Worm (Caenorhabditis elegans) whole organism, L3 larva: Measurements from ENCODE around the gene M110.10.

Source experiments
- R02D3.7 ChIP-seq: fragments of 150-350 bp; optimal IDR thresholded peaks from 2 replicates; lab custom pipeline; 2014; ENCODE audit warnings: missing biosample characterization, missing genetic modification characterization
- ZK546.5 ChIP-seq: sonication (generic microtip); optimal IDR thresholded peaks from 2 replicates; lab custom pipeline; 2017; ENCODE audit warnings: missing biosample characterization, missing genetic modification characterization
- aly-2 ChIP-seq: fragments of 150-350 bp; optimal IDR thresholded peaks from 2 replicates; lab custom pipeline; 2014; ENCODE audit warnings: missing biosample characterization, missing genetic modification characterization
- ama-1 ChIP-seq: fragments of 150-350 bp; optimal IDR thresholded peaks from 2 replicates; lab custom pipeline; 2018
- ceh-16 ChIP-seq: sonication (generic microtip); optimal IDR thresholded peaks from 2 replicates; lab custom pipeline; 2017; ENCODE audit warnings: missing biosample characterization, missing genetic modification characterization
- ceh-28 ChIP-seq: fragments of 150-350 bp; optimal IDR thresholded peaks from 2 replicates; lab custom pipeline; 2014; ENCODE audit warnings: missing biosample characterization, missing genetic modification reagents, missing genetic modification characterization
- ceh-82 ChIP-seq: fragments of 150-350 bp; optimal IDR thresholded peaks from 2 replicates; lab custom pipeline; 2014; ENCODE audit warnings: missing biosample characterization, missing genetic modification characterization
- ceh-9 ChIP-seq: sonication (generic microtip); optimal IDR thresholded peaks from 2 replicates; lab custom pipeline; 2018; ENCODE audit warnings: missing biosample characterization, missing genetic modification characterization
- daf-12 ChIP-seq: fragments of 150-350 bp; optimal IDR thresholded peaks from 2 replicates; lab custom pipeline; 2014; ENCODE audit warnings: missing biosample characterization, missing genetic modification reagents, missing genetic modification characterization
- egl-27 ChIP-seq: sonication (generic microtip); optimal IDR thresholded peaks from 4 replicates; lab custom pipeline; 2017; ENCODE audit warnings: missing biosample characterization, missing genetic modification reagents, missing genetic modification characterization
- egl-5 ChIP-seq: fragments of 150-350 bp; optimal IDR thresholded peaks from 2 replicates; lab custom pipeline; 2017; ENCODE audit warnings: missing biosample characterization, missing genetic modification reagents, missing genetic modification characterization, inconsistent platforms
- elt-1 ChIP-seq: fragments of 150-350 bp; optimal IDR thresholded peaks from 2 replicates; lab custom pipeline; 2014; ENCODE audit warnings: missing biosample characterization, missing genetic modification characterization
- elt-2 ChIP-seq: sonication (generic microtip); optimal IDR thresholded peaks from 2 replicates; lab custom pipeline; 2016; ENCODE audit warnings: missing genetic modification reagents, mild to moderate bottlenecking, missing genetic modification characterization, missing compliant biosample characterization
- elt-3 ChIP-seq, 3 experiments: fragments of 150-350 bp in 1 of 3; sonication (generic microtip) in 2 of 3; optimal IDR thresholded peaks; 2 replicates in 2 of 3; 4 replicates in 1 of 3; lab custom pipeline; 2014 to 2017; ENCODE audit warnings: missing biosample characterization in 3 of 3, missing genetic modification characterization in 3 of 3
- eor-1 ChIP-seq, 2 experiments: fragments of 150-350 bp; optimal IDR thresholded peaks; 2 replicates each; lab custom pipeline; 2014 to 2018; ENCODE audit warnings: missing biosample characterization in 2 of 2, missing genetic modification characterization in 2 of 2
- fkh-10 ChIP-seq: sonication (generic microtip); optimal IDR thresholded peaks from 2 replicates; lab custom pipeline; 2017; ENCODE audit warnings: missing biosample characterization, missing genetic modification reagents, missing genetic modification characterization
- fkh-2 ChIP-seq: fragments of 150-350 bp; optimal IDR thresholded peaks from 2 replicates; lab custom pipeline; 2014; ENCODE audit warnings: missing biosample characterization, missing genetic modification reagents, missing genetic modification characterization
- fos-1 ChIP-seq: fragments of 150-350 bp; optimal IDR thresholded peaks from 2 replicates; lab custom pipeline; 2014; ENCODE audit warnings: missing biosample characterization, missing genetic modification characterization
- hmg-11 ChIP-seq: sonication (generic microtip); optimal IDR thresholded peaks from 2 replicates; lab custom pipeline; 2016; ENCODE audit warnings: missing genetic modification characterization, missing compliant biosample characterization
- jun-1 ChIP-seq: fragments of 150-350 bp; optimal IDR thresholded peaks from 2 replicates; lab custom pipeline; 2014; ENCODE audit warnings: missing biosample characterization, missing genetic modification reagents, missing genetic modification characterization
- lin-15B ChIP-seq: fragments of 150-350 bp; optimal IDR thresholded peaks from 2 replicates; lab custom pipeline; 2014; ENCODE audit warnings: missing biosample characterization, missing genetic modification characterization
- lin-39 ChIP-seq: fragments of 150-350 bp; optimal IDR thresholded peaks from 2 replicates; lab custom pipeline; 2018; ENCODE audit warnings: missing biosample characterization, missing genetic modification reagents, missing genetic modification characterization
- lsy-12 ChIP-seq: sonication (generic microtip); optimal IDR thresholded peaks from 2 replicates; lab custom pipeline; 2016; ENCODE audit warnings: mild to moderate bottlenecking, missing genetic modification characterization, missing compliant biosample characterization
- mdl-1 ChIP-seq: fragments of 150-350 bp; optimal IDR thresholded peaks from 2 replicates; lab custom pipeline; 2014; ENCODE audit warnings: missing biosample characterization, missing genetic modification characterization
- mml-1 ChIP-seq: fragments of 150-350 bp; sonication (generic microtip); optimal IDR thresholded peaks from 3 replicates; lab custom pipeline; 2014; ENCODE audit warnings: missing biosample characterization, missing genetic modification characterization
- nfya-1 ChIP-seq: sonication (generic microtip); optimal IDR thresholded peaks from 2 replicates; lab custom pipeline; 2017; ENCODE audit warnings: missing genetic modification characterization, mild to moderate bottlenecking, missing compliant biosample characterization, antibody characterized with exemption, moderate library complexity; ENCODE audit not compliant: insufficient read depth
- nhr-11 ChIP-seq: fragments of 150-350 bp; optimal IDR thresholded peaks from 2 replicates; lab custom pipeline; 2014; ENCODE audit warnings: missing biosample characterization, missing genetic modification characterization
- nhr-12 ChIP-seq: fragments of 150-350 bp; optimal IDR thresholded peaks from 2 replicates; lab custom pipeline; 2014; ENCODE audit warnings: missing biosample characterization, missing genetic modification characterization
- nhr-23 ChIP-seq: fragments of 150-350 bp; optimal IDR thresholded peaks from 2 replicates; lab custom pipeline; 2014; ENCODE audit warnings: missing biosample characterization, missing genetic modification reagents, missing genetic modification characterization
- nhr-237 ChIP-seq: fragments of 150-350 bp; optimal IDR thresholded peaks from 2 replicates; lab custom pipeline; 2014; ENCODE audit warnings: missing biosample characterization, missing genetic modification characterization
- nhr-25 ChIP-seq: sonication (generic microtip); optimal IDR thresholded peaks from 2 replicates; lab custom pipeline; 2017; ENCODE audit warnings: missing biosample characterization, missing genetic modification characterization
- nhr-28 ChIP-seq: fragments of 150-350 bp; optimal IDR thresholded peaks from 2 replicates; lab custom pipeline; 2014; ENCODE audit warnings: missing biosample characterization, missing genetic modification characterization
- nhr-43 ChIP-seq: sonication (generic microtip); optimal IDR thresholded peaks from 2 replicates; lab custom pipeline; 2016; ENCODE audit warnings: mild to moderate bottlenecking, missing genetic modification characterization, missing compliant biosample characterization; ENCODE audit not compliant: poor library complexity, severe bottlenecking
- nhr-67 ChIP-seq: fragments of 150-350 bp; optimal IDR thresholded peaks from 2 replicates; lab custom pipeline; 2014; ENCODE audit warnings: missing biosample characterization, missing genetic modification characterization
- nhr-76 ChIP-seq: fragments of 150-350 bp; sonication (generic microtip); optimal IDR thresholded peaks from 5 replicates; lab custom pipeline; 2014; ENCODE audit warnings: missing biosample characterization, missing genetic modification characterization
- nhr-77 ChIP-seq: fragments of 150-350 bp; optimal IDR thresholded peaks from 2 replicates; lab custom pipeline; 2014; ENCODE audit warnings: missing biosample characterization, missing genetic modification characterization
- pha-4 ChIP-seq: fragments of 150-350 bp; optimal IDR thresholded peaks from 2 replicates; lab custom pipeline; 2014; ENCODE audit warnings: missing biosample characterization, missing genetic modification reagents, missing genetic modification characterization
- pqm-1 ChIP-seq: fragments of 150-350 bp; optimal IDR thresholded peaks from 2 replicates; lab custom pipeline; 2017; ENCODE audit warnings: missing biosample characterization, missing genetic modification characterization, inconsistent platforms
- sea-2 ChIP-seq: fragments of 150-350 bp; sonication (generic microtip); optimal IDR thresholded peaks from 4 replicates; lab custom pipeline; 2014; ENCODE audit warnings: missing biosample characterization, missing genetic modification reagents, missing genetic modification characterization
- skn-1 ChIP-seq: fragments of 150-350 bp; optimal IDR thresholded peaks from 2 replicates; lab custom pipeline; 2014; ENCODE audit warnings: missing biosample characterization, missing genetic modification characterization
- snpc-4 ChIP-seq: fragments of 150-350 bp; optimal IDR thresholded peaks from 2 replicates; lab custom pipeline; 2014; ENCODE audit warnings: missing biosample characterization, missing genetic modification characterization
- tbx-2 ChIP-seq: sonication (generic microtip); optimal IDR thresholded peaks from 2 replicates; lab custom pipeline; 2016; ENCODE audit warnings: mild to moderate bottlenecking, missing genetic modification characterization, missing compliant biosample characterization
- unc-39 ChIP-seq: sonication (generic microtip); optimal IDR thresholded peaks from 4 replicates; lab custom pipeline; 2017; ENCODE audit warnings: missing biosample characterization, missing genetic modification characterization
- unc-62 ChIP-seq: fragments of 150-350 bp; sonication (generic microtip); optimal IDR thresholded peaks from 4 replicates; lab custom pipeline; 2014; ENCODE audit warnings: missing biosample characterization, missing genetic modification reagents, missing genetic modification characterization
- zag-1 ChIP-seq: fragments of 150-350 bp; optimal IDR thresholded peaks from 2 replicates; lab custom pipeline; 2014; ENCODE audit warnings: missing biosample characterization, missing genetic modification characterization
- ztf-11 ChIP-seq: fragments of 150-350 bp; optimal IDR thresholded peaks from 2 replicates; lab custom pipeline; 2014; ENCODE audit warnings: missing biosample characterization, missing genetic modification characterization
- ztf-4 ChIP-seq: fragments of 150-350 bp; optimal IDR thresholded peaks from 2 replicates; lab custom pipeline; 2014; ENCODE audit warnings: missing biosample characterization, missing genetic modification characterization

M110.10 gene

DNA sequence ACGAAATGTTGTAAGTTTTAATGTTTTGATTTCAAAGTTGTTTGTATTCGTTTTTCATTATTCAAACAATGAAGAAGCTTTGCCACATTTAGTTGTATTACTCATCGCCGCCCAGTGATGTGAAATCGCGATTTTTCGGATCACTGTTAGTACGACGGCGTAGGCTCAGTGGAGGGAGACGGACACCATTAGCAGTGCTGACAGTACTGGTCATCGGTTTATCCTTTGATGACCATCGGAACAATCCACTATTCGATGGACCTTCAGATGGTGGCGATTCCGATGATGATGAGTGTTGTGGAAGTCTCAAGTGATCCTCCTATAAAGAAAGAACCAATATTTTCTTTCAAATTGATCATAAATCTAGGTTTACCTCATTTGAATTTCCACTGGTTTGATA, 26.8 kb downstream of the M110.10 start:
- peak; percentile 24 for TF ChIP-seq nhr-25
- no peak for TF ChIP-seq jun-1 (tag; lab: Kevin White, UChicago)

DNA sequence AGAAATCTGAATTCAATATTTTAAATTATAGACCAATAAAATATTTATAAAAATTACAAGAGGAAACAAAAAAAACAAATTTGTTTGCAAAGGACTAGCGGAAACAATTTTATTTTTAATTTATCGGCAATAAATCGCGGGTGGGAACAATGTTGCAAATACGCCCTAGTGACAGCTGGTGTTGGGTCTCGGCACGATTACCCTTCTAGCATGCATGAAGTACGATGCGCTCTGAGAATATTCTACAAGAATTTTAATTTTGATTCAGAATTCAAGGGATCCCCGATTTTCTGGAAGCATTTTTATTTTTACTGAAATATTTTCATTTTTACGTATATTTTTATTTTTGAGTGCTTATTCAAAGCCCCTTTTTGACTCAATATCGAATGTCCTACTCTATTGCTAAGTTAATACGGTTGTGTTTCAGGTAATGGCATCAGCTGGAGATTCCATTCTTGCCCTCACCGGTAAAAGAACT, 29.2 kb downstream of the M110.10 start, which contains the start of the genes mig-5 and cct-1:
Gene mig-5 (minus strand): TSS at position 8 of the 478 bp plus-strand sequence.
Gene cct-1 (plus strand): TSS at position 428 of the 478 bp plus-strand sequence.
- TF ChIP-seq pqm-1 (peak; percentile 92), ZK546.5 (tag; lab: Kevin White, UChicago) (peak; percentile 52), hmg-11 (tag; lab: Kevin White, UChicago) (peak; percentile 96), skn-1 (peak; percentile 96), fos-1 (peak; percentile 20), nfya-1 (peak; percentile 99), nhr-11 (tag; lab: Kevin White, UChicago) (peak; percentile 92), daf-12 (peak; percentile 30), ceh-9 (tag; lab: Kevin White, UChicago) (no peak), lin-15B (tag; lab: Kevin White, UChicago) (peak; percentile 99), mml-1 (tag; lab: Kevin White, UChicago) (no peak), ztf-11 (no peak), nhr-67 (no peak), unc-39 (tag; lab: Kevin White, UChicago) (no peak), nhr-25 (peak; percentile 94), mdl-1 (peak; percentile 62), nhr-28 (tag; lab: Kevin White, UChicago) (peak; percentile 62), zag-1 (tag; lab: Kevin White, UChicago) (peak; percentile 81), aly-2 (tag; lab: Kevin White, UChicago) (peak; percentile 91), eor-1 (tag; optimal IDR thresholded peaks at IDR 0.05; lab: Kevin White, UChicago) (no peak), snpc-4 (tag; lab: Kevin White, UChicago) (peak; percentile 86), ztf-4 (tag; lab: Kevin White, UChicago) (no peak), ceh-16 (peak; percentile 48), nhr-43 (tag; lab: Kevin White, UChicago) (peak; percentile 98), pha-4 (tag; lab: Kevin White, UChicago) (peak; percentile 99), fkh-2 (tag; lab: Kevin White, UChicago) (no peak), tbx-2 (peak; percentile 91), sea-2 (GFP tag; lab: Kevin White, UChicago) (no peak), elt-3 (tag; optimal IDR thresholded peaks at IDR 0.05; lab: Kevin White, UChicago) (peak in 2 of 3 experiments; percentile 20 to 79), nhr-77 (peak; percentile 93), nhr-23 (tag; lab: Kevin White, UChicago) (peak; percentile 99), R02D3.7 (peak; percentile 95), egl-27 (tag; lab: Kevin White, UChicago) (peak; percentile 29), lsy-12 (tag; lab: Kevin White, UChicago) (peak; percentile 96), egl-5 (peak; percentile 98), elt-2 (tag; lab: Kevin White, UChicago) (peak; percentile 80), elt-1 (peak; percentile 86), jun-1 (tag; lab: Kevin White, UChicago) (peak; percentile 95), unc-62 (GFP tag; lab: Kevin White, UChicago) (peak; percentile 86), nhr-12 (tag; lab: Kevin White, UChicago) (no peak), lin-39 (peak; percentile 96), ama-1 (lab: Kevin White, UChicago) (peak; percentile 77), fkh-10 (GFP tag; lab: Kevin White, UChicago) (peak; percentile 91), ceh-28 (tag; lab: Kevin White, UChicago) (peak; percentile 94), ceh-82 (tag; lab: Kevin White, UChicago) (peak; percentile 96), nhr-237 (no peak), nhr-76 (tag; lab: Kevin White, UChicago) (peak; percentile 35)
